Worm (Caenorhabditis elegans): Measurements from ENCODE around the gene Y116A8B.4.

The Y116A8B.4 gene

ce11 chrIV:17249691-17250181 is 26.2 kb downstream of the Y116A8B.4 start, which contains the start of gene eelo-2:
Gene eelo-2, plus strand, starts transcription at chrIV:17250131.
- TF ChIP-seq ceh-34 (tag; optimal IDR thresholded peaks at IDR 0.05) = peak; percentile 83
- TF ChIP-seq sox-4 (tag; optimal IDR thresholded peaks at IDR 0.05) = no peak
- peak; percentile 37; the same call in 1 of the 2 replicates for TF ChIP-seq unc-3 (GFP tag; conservative IDR thresholded peaks at IDR 0.05)
- TF ChIP-seq unc-3 (tag; optimal IDR thresholded peaks at IDR 0.05) = peak; percentile 30
- no peak for TF ChIP-seq che-1 (tag; optimal IDR thresholded peaks at IDR 0.05)
- TF ChIP-seq tbx-7 (tag; optimal IDR thresholded peaks at IDR 0.05) = no peak
- no peak for TF ChIP-seq ama-1 (optimal IDR thresholded peaks at IDR 0.05)
- peak; percentile 89 for TF ChIP-seq unc-42 (tag; optimal IDR thresholded peaks at IDR 0.05)
- TF ChIP-seq sox-2 (GFP tag; IDR thresholded peaks at IDR 0.05) = 0 out of 2 replicates have a peak, but pooled peaks have one; percentile 34
- TF ChIP-seq ceh-22 (tag; optimal IDR thresholded peaks at IDR 0.05) = no peak
- TF ChIP-seq ceh-9 (tag; optimal IDR thresholded peaks at IDR 0.05) = no peak
- no peak for TF ChIP-seq nhr-11 (tag; optimal IDR thresholded peaks at IDR 0.05)
- TF ChIP-seq ceh-2 (tag; optimal IDR thresholded peaks at IDR 0.05) = peak; percentile 49
- no peak for TF ChIP-seq nhr-232 (tag; optimal IDR thresholded peaks at IDR 0.05)
- peak; percentile 60 for TF ChIP-seq hlh-30 (tag; optimal IDR thresholded peaks at IDR 0.05; ENCODE audit: insufficient read depth)
- TF ChIP-seq ceh-19 (GFP tag; optimal IDR thresholded peaks at IDR 0.05) = peak; percentile 6
- no peak for TF ChIP-seq lin-11 (tag; optimal IDR thresholded peaks at IDR 0.05)
- peak; percentile 2 for TF ChIP-seq ahr-1 (tag; optimal IDR thresholded peaks at IDR 0.05)
- no peak for TF ChIP-seq mec-3 (tag; optimal IDR thresholded peaks at IDR 0.05; ENCODE audit: borderline replicate concordance)
- peak; percentile 88 for TF ChIP-seq dve-1 (tag; optimal IDR thresholded peaks at IDR 0.05)
- peak; percentile 92 for TF ChIP-seq pros-1 (tag; optimal IDR thresholded peaks at IDR 0.05)
- TF ChIP-seq odd-2 (tag; optimal IDR thresholded peaks at IDR 0.05) = no peak
- TF ChIP-seq ceh-48 (tag; optimal IDR thresholded peaks at IDR 0.05) = peak; percentile 50
- peak; percentile 9 for TF ChIP-seq fkh-6 (tag; optimal IDR thresholded peaks at IDR 0.05)
- no peak for TF ChIP-seq pag-3 (tag; optimal IDR thresholded peaks at IDR 0.05; ENCODE audit: borderline replicate concordance)
- peak; percentile 99 for TF ChIP-seq ceh-30 (tag; optimal IDR thresholded peaks at IDR 0.05)
- peak; percentile 82 for TF ChIP-seq ref-2 (tag; optimal IDR thresholded peaks at IDR 0.05)
- TF ChIP-seq ceh-45 (GFP tag; IDR thresholded peaks at IDR 0.05) = no peak
- no peak for TF ChIP-seq npax-4 (tag; optimal IDR thresholded peaks at IDR 0.05)
- TF ChIP-seq elt-2 (tag; optimal IDR thresholded peaks at IDR 0.05) = peak; percentile 72
- TF ChIP-seq F13H6.1 (tag; optimal IDR thresholded peaks at IDR 0.05) = peak; percentile 35
- TF ChIP-seq ceh-18 (tag; optimal IDR thresholded peaks at IDR 0.05) = peak; percentile 94
- no peak for TF ChIP-seq pha-4 (tag; optimal IDR thresholded peaks at IDR 0.05)
- no peak for TF ChIP-seq T23F11.4 (GFP tag; optimal IDR thresholded peaks at IDR 0.05)
- TF ChIP-seq ceh-14 (tag; optimal IDR thresholded peaks at IDR 0.05) = peak; percentile 49
- peak; percentile 6 for TF ChIP-seq ttx-3 (tag; optimal IDR thresholded peaks at IDR 0.05)
- TF ChIP-seq fax-1 (tag; optimal IDR thresholded peaks at IDR 0.05) = no peak
- TF ChIP-seq unc-86 (tag; optimal IDR thresholded peaks at IDR 0.05) = peak; percentile 63
- no peak for TF ChIP-seq hlh-13 (GFP tag; optimal IDR thresholded peaks at IDR 0.05)
- no peak for TF ChIP-seq hlh-15 (tag; optimal IDR thresholded peaks at IDR 0.05)
- no peak for TF ChIP-seq C38D4.7 (GFP tag; optimal IDR thresholded peaks at IDR 0.05)
- peak; percentile 47 for TF ChIP-seq lim-6 (tag; optimal IDR thresholded peaks at IDR 0.05)
- TF ChIP-seq C08G9.2 (tag; optimal IDR thresholded peaks at IDR 0.05) = peak; percentile 46
- TF ChIP-seq hlh-6 (tag; optimal IDR thresholded peaks at IDR 0.05) = no peak
- peak; percentile 69 for TF ChIP-seq ets-4 (tag; optimal IDR thresholded peaks at IDR 0.05)
- TF ChIP-seq elt-4 (tag; optimal IDR thresholded peaks at IDR 0.05) = no peak
- TF ChIP-seq zip-5 (tag; optimal IDR thresholded peaks at IDR 0.05) = no peak
- peak; percentile 40 for TF ChIP-seq K09A11.1 (tag; optimal IDR thresholded peaks at IDR 0.05; ENCODE audit: insufficient read depth)
- peak; percentile 61 for TF ChIP-seq pax-1 (tag; optimal IDR thresholded peaks at IDR 0.05)
- peak; percentile 84 for TF ChIP-seq pqm-1 (tag; optimal IDR thresholded peaks at IDR 0.05)
- peak; percentile 20 for TF ChIP-seq hlh-8 (tag; optimal IDR thresholded peaks at IDR 0.05)
- TF ChIP-seq madf-2 (tag; optimal IDR thresholded peaks at IDR 0.05) = peak; percentile 33
- TF ChIP-seq pha-2 (tag; optimal IDR thresholded peaks at IDR 0.05) = no peak
- TF ChIP-seq ceh-31 (tag; optimal IDR thresholded peaks at IDR 0.05) = peak; percentile 86
